Worm (Caenorhabditis elegans) whole organism, mixed stage, embryonic: Measurements from ENCODE around the gene C33B4.2.

ENCODE experiments used
- M03D4.4 ChIP-seq: sonication (generic microtip); optimal IDR thresholded peaks from 2 replicates; lab custom pipeline; 2017; ENCODE audit warnings: mild to moderate bottlenecking, missing genetic modification characterization, missing compliant biosample characterization
- bed-3 ChIP-seq: fragments of 200-800 bp; sonication (Bioruptor generic); optimal IDR thresholded peaks from 3 replicates; lab custom pipeline; 2018; ENCODE audit warnings: mild to moderate bottlenecking, missing genetic modification characterization, moderate library complexity, missing compliant biosample characterization
- blmp-1 ChIP-seq: fragments of 150-350 bp; optimal IDR thresholded peaks from 2 replicates; lab custom pipeline; 2014; ENCODE audit warnings: missing biosample characterization, missing genetic modification characterization
- ceh-39 ChIP-seq: fragments of 150-350 bp; optimal IDR thresholded peaks from 2 replicates; lab custom pipeline; 2014; ENCODE audit warnings: missing biosample characterization, missing genetic modification characterization
- ceh-43 ChIP-seq: fragments of 200-800 bp; sonication (Bioruptor generic); optimal IDR thresholded peaks from 2 replicates; lab custom pipeline; 2018; ENCODE audit warnings: mild to moderate bottlenecking, missing genetic modification characterization, moderate library complexity, missing compliant biosample characterization
- ceh-83 ChIP-seq: fragments of 200-800 bp; sonication (Bioruptor generic); optimal IDR thresholded peaks from 2 replicates; lab custom pipeline; 2018; ENCODE audit warnings: mild to moderate bottlenecking, missing genetic modification characterization, missing compliant biosample characterization
- ces-1 ChIP-seq: fragments of 150-350 bp; optimal IDR thresholded peaks from 2 replicates; lab custom pipeline; 2014; ENCODE audit warnings: missing biosample characterization, missing genetic modification reagents, missing genetic modification characterization
- cnd-1 ChIP-seq: fragments of 200-800 bp; sonication (Bioruptor generic); optimal IDR thresholded peaks from 2 replicates; lab custom pipeline; 2018; ENCODE audit warnings: mild to moderate bottlenecking, missing genetic modification characterization, missing compliant biosample characterization
- drap-1 ChIP-seq: fragments of 200-800 bp; sonication (Bioruptor generic); optimal IDR thresholded peaks from 3 replicates; lab custom pipeline; 2018; ENCODE audit warnings: mild to moderate bottlenecking, missing genetic modification characterization, missing compliant biosample characterization
- elt-1 ChIP-seq: sonication (generic microtip); optimal IDR thresholded peaks from 2 replicates; lab custom pipeline; 2017; ENCODE audit warnings: missing genetic modification characterization, mild to moderate bottlenecking, missing compliant biosample characterization, antibody characterized with exemption, moderate library complexity, borderline replicate concordance; ENCODE audit not compliant: insufficient read depth
- elt-3 ChIP-seq: fragments of 150-350 bp; optimal IDR thresholded peaks from 2 replicates; lab custom pipeline; 2014; ENCODE audit warnings: missing biosample characterization, missing genetic modification characterization
- ham-2 ChIP-seq: fragments of 200-800 bp; sonication (Bioruptor generic); optimal IDR thresholded peaks from 2 replicates; lab custom pipeline; 2018; ENCODE audit warnings: mild to moderate bottlenecking, missing genetic modification characterization, missing compliant biosample characterization
- hlh-1 ChIP-seq: fragments of 150-350 bp; optimal IDR thresholded peaks from 2 replicates; lab custom pipeline; 2014; ENCODE audit warnings: missing biosample characterization, missing genetic modification reagents, missing genetic modification characterization
- lin-13 ChIP-seq: fragments of 150-350 bp; optimal IDR thresholded peaks from 2 replicates; lab custom pipeline; 2014; ENCODE audit warnings: missing biosample characterization, missing genetic modification characterization
- lin-32 ChIP-seq: fragments of 200-800 bp; sonication (Bioruptor generic); optimal IDR thresholded peaks from 2 replicates; lab custom pipeline; 2018; ENCODE audit warnings: mild to moderate bottlenecking, missing genetic modification characterization, missing compliant biosample characterization
- lsy-2 ChIP-seq: fragments of 150-350 bp; optimal IDR thresholded peaks from 2 replicates; lab custom pipeline; 2014; ENCODE audit warnings: missing biosample characterization, missing genetic modification characterization
- mep-1 ChIP-seq: fragments of 150-350 bp; optimal IDR thresholded peaks from 2 replicates; lab custom pipeline; 2017; ENCODE audit warnings: missing biosample characterization, missing genetic modification reagents, missing genetic modification characterization, inconsistent platforms
- mls-2 ChIP-seq: sonication (generic microtip); optimal IDR thresholded peaks from 2 replicates; lab custom pipeline; 2016; ENCODE audit warnings: mild to moderate bottlenecking, missing genetic modification characterization, moderate library complexity, missing compliant biosample characterization
- nhr-12 ChIP-seq: fragments of 150-350 bp; optimal IDR thresholded peaks from 2 replicates; lab custom pipeline; 2014; ENCODE audit warnings: missing biosample characterization, missing genetic modification characterization
- nhr-2 ChIP-seq: fragments of 150-350 bp; optimal IDR thresholded peaks from 2 replicates; lab custom pipeline; 2014; ENCODE audit warnings: missing biosample characterization, missing genetic modification characterization
- nhr-237 ChIP-seq: fragments of 150-350 bp; optimal IDR thresholded peaks from 2 replicates; lab custom pipeline; 2014; ENCODE audit warnings: missing biosample characterization, missing genetic modification characterization
- nhr-28 ChIP-seq: fragments of 150-350 bp; optimal IDR thresholded peaks from 2 replicates; lab custom pipeline; 2014; ENCODE audit warnings: missing biosample characterization, missing genetic modification characterization
- nhr-76 ChIP-seq: sonication (generic microtip); optimal IDR thresholded peaks from 2 replicates; lab custom pipeline; 2017; ENCODE audit warnings: missing biosample characterization, missing genetic modification characterization
- pha-4 ChIP-seq: fragments of 150-350 bp; optimal IDR thresholded peaks from 2 replicates; lab custom pipeline; 2018; ENCODE audit warnings: missing biosample characterization, missing genetic modification reagents, missing genetic modification characterization
- sem-2 ChIP-seq: fragments of 200-800 bp; sonication (Bioruptor generic); optimal IDR thresholded peaks from 2 replicates; lab custom pipeline; 2018; ENCODE audit warnings: mild to moderate bottlenecking, missing genetic modification characterization, missing compliant biosample characterization
- snpc-4 ChIP-seq: fragments of 150-350 bp; optimal IDR thresholded peaks from 2 replicates; lab custom pipeline; 2014; ENCODE audit warnings: missing biosample characterization, missing genetic modification characterization
- tbx-8 ChIP-seq: fragments of 200-800 bp; sonication (Bioruptor generic); optimal IDR thresholded peaks from 2 replicates; lab custom pipeline; 2018; ENCODE audit warnings: mild to moderate bottlenecking, missing genetic modification characterization, moderate library complexity, missing compliant biosample characterization
- unc-120 ChIP-seq: sonication (generic microtip); optimal IDR thresholded peaks from 2 replicates; lab custom pipeline; 2017; ENCODE audit warnings: missing genetic modification characterization, missing compliant biosample characterization; ENCODE audit not compliant: poor library complexity, severe bottlenecking
- unc-39 ChIP-seq: fragments of 150-350 bp; optimal IDR thresholded peaks from 2 replicates; lab custom pipeline; 2014; ENCODE audit warnings: missing biosample characterization, missing genetic modification characterization
- zip-8 ChIP-seq: fragments of 150-350 bp; optimal IDR thresholded peaks from 2 replicates; lab custom pipeline; 2014; ENCODE audit warnings: missing biosample characterization, missing genetic modification characterization
- ztf-11 ChIP-seq: fragments of 150-350 bp; optimal IDR thresholded peaks from 2 replicates; lab custom pipeline; 2014; ENCODE audit warnings: missing biosample characterization, missing genetic modification characterization

The C33B4.2 gene

DNA sequence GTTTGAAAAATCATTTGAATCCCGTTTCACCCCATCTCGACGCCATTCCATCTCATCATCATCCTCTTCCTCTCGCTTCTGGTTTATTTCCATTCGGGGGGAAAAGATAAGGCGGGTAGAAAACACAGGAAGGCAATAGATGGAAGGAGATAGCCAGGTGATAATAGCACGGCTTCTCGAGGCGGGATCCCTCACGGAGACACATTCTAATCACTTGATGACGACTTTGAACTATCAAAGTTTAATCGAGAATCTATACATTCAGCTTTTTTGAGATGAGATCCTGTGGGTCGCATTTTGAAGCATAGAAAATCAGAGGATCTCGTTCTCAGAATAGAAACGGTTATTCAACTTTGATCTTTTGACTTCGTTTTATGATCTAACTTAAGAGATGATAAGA lies at the start of gene C33B4.2:
C33B4.2 (minus strand) TSS at position 165 of the 400 bp plus-strand sequence.
- TF ChIP-seq ham-2 (GFP tag; lab: Kevin White, UChicago) (peak; percentile 4), nhr-237 (no peak), ceh-83 (GFP tag; lab: Kevin White, UChicago) (no peak), ces-1 (GFP tag; lab: Kevin White, UChicago) (no peak), elt-1 (tag; lab: Kevin White, UChicago) (peak; percentile 70), mep-1 (tag; lab: Kevin White, UChicago) (no peak), drap-1 (GFP tag; lab: Kevin White, UChicago) (no peak), mls-2 (tag; lab: Kevin White, UChicago) (no peak), lsy-2 (tag; lab: Kevin White, UChicago) (no peak)

DNA sequence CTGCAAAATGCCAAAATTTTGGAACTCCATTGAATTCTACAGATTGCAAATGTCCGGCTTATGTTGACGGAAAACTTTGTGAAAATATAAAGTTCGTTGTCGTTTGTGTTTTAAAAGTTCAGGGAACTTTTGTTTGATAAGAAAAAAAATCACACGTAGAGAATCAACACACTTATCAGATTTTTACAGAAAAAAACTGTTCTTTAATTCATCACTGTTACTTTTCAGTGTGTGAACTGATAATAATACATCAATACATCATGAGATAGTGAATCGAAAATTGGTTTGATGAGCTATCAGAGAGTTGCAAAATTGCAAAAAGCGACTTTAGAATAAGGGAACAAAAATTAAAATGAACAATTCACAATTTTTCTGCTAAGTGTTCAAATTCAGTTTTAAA lies 46.5 kb upstream of the C33B4.2 start:
- TF ChIP-seq nhr-12 = no peak
- TF ChIP-seq bed-3 = no peak
- TF ChIP-seq, all 35 proteins: peak for 0

DNA sequence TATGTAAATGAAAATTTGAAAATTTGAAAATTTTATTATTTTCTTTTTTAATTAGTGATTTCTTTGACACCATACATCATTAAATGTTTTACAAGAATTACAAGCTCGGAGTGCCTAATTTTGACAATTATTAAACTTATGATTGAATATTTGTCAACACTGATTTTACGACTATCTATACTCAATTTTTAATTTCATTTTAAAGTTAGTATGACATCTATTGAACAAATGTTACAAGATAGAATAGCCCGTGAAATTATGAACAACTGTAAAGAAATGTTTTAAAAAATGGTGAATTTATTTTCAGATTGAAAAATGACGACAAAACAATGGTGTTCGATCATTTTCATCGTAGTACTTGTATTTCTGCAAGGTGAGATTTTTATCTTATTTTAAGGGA lies 46.1 kb upstream of the C33B4.2 start, which contains the start of gene C05D12.2:
C05D12.2 (plus strand) TSS at position 301 of the 400 bp plus-strand sequence.
- TF ChIP-seq ham-2 (GFP tag; lab: Kevin White, UChicago) (no peak), cnd-1 (tag; lab: Kevin White, UChicago) (no peak), mls-2 (tag; lab: Kevin White, UChicago) (no peak), sem-2 (no peak), unc-39 (tag; lab: Kevin White, UChicago) (no peak), lsy-2 (tag; lab: Kevin White, UChicago) (no peak), pha-4 (no peak), zip-8 (tag; lab: Kevin White, UChicago) (no peak), lin-32 (no peak), elt-1 (tag; lab: Kevin White, UChicago) (no peak), nhr-76 (no peak), ceh-43 (GFP tag; lab: Kevin White, UChicago) (no peak), elt-3 (no peak), drap-1 (GFP tag; lab: Kevin White, UChicago) (no peak), ztf-11 (tag; lab: Kevin White, UChicago) (no peak), nhr-2 (tag; lab: Kevin White, UChicago) (no peak)

DNA sequence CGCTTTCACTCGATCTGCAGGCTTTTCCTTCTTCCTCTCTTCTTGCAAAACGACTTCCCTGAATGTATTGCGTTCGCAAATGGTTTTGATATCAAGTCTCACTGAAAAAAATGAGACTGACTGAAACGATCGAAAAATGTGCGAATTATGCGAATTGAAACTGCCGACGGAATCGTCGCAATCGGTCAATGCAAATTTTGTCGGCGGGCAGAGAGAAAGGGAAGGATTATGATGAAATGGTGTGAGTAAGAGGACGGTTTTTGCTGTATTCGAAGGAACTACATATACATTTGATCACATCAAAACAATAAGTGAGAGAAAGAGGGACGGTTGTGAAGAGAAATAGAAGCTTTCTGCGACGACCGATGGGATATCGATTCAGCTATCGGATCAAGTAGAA lies 43.7 kb upstream of the C33B4.2 start, which contains the start of gene C05D12.1:
C05D12.1 (minus strand) TSS at position 101 of the 400 bp plus-strand sequence.
- TF ChIP-seq tbx-8 (GFP tag; lab: Kevin White, UChicago) = no peak
- no peak for TF ChIP-seq nhr-2 (tag; lab: Kevin White, UChicago)
- TF ChIP-seq ceh-39 = no peak
- no peak for TF ChIP-seq nhr-28 (tag; lab: Kevin White, UChicago)
- no peak for TF ChIP-seq snpc-4 (tag; lab: Kevin White, UChicago)
- TF ChIP-seq M03D4.4 (tag; lab: Kevin White, UChicago) = no peak
- no peak for TF ChIP-seq elt-3
- TF ChIP-seq hlh-1 (tag; lab: Kevin White, UChicago) = no peak
- no peak for TF ChIP-seq sem-2
- TF ChIP-seq bed-3 = no peak
- TF ChIP-seq elt-1 (tag; lab: Kevin White, UChicago) = no peak
- no peak for TF ChIP-seq blmp-1 (tag; lab: Kevin White, UChicago)
- no peak for TF ChIP-seq lin-13 (tag; lab: Kevin White, UChicago)
- no peak for TF ChIP-seq nhr-12
- no peak for TF ChIP-seq zip-8 (tag; lab: Kevin White, UChicago)
- TF ChIP-seq unc-120 (tag; lab: Kevin White, UChicago) = no peak

DNA sequence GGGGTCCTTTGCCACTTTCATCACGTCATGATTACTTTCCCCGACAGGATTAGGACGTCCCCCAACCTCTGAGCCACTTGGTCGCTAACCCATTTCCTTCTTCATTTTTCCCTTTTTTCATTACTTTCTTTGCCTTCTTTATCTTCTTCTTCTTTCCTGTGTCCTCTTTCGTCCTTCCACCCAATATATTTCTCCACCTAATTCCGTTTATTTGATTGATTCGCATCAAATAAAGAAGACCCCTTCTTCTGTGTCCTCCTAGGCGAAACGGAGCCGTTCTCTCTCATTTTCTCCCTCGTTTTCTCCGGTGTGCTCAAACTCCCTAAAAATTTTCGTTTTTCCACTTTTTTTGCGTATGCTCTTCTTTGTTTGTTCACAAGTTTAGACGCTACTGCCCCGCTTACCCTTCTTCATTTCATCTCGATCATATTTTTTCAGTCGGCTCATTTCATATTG lies 37.8 kb upstream of the C33B4.2 start, which contains the start of gene C05D12.7:
C05D12.7 (plus strand) TSS at position 406 of the 456 bp plus-strand sequence.
- TF ChIP-seq ces-1 (GFP tag; lab: Kevin White, UChicago) = peak; percentile 78
- no peak for TF ChIP-seq ceh-39
